Worm (Caenorhabditis elegans) whole organism, mixed stage, embryonic: ENCODE measurements around the gene C47E8.1.

Experiments used
- bed-3 ChIP-seq: fragments of 200-800 bp; sonication (Bioruptor generic); optimal IDR thresholded peaks from 3 replicates; lab custom pipeline; 2018; ENCODE audit warnings: mild to moderate bottlenecking, missing genetic modification characterization, moderate library complexity, missing compliant biosample characterization
- blmp-1 ChIP-seq: fragments of 150-350 bp; optimal IDR thresholded peaks from 2 replicates; lab custom pipeline; 2014; ENCODE audit warnings: missing biosample characterization, missing genetic modification characterization
- ceh-39 ChIP-seq: fragments of 150-350 bp; optimal IDR thresholded peaks from 2 replicates; lab custom pipeline; 2014; ENCODE audit warnings: missing biosample characterization, missing genetic modification characterization
- ceh-43 ChIP-seq: fragments of 200-800 bp; sonication (Bioruptor generic); optimal IDR thresholded peaks from 2 replicates; lab custom pipeline; 2018; ENCODE audit warnings: mild to moderate bottlenecking, missing genetic modification characterization, moderate library complexity, missing compliant biosample characterization
- ceh-83 ChIP-seq: fragments of 200-800 bp; sonication (Bioruptor generic); optimal IDR thresholded peaks from 2 replicates; lab custom pipeline; 2018; ENCODE audit warnings: mild to moderate bottlenecking, missing genetic modification characterization, missing compliant biosample characterization
- ces-1 ChIP-seq: fragments of 150-350 bp; optimal IDR thresholded peaks from 2 replicates; lab custom pipeline; 2014; ENCODE audit warnings: missing biosample characterization, missing genetic modification reagents, missing genetic modification characterization
- cnd-1 ChIP-seq: fragments of 200-800 bp; sonication (Bioruptor generic); optimal IDR thresholded peaks from 2 replicates; lab custom pipeline; 2018; ENCODE audit warnings: mild to moderate bottlenecking, missing genetic modification characterization, missing compliant biosample characterization
- drap-1 ChIP-seq: fragments of 200-800 bp; sonication (Bioruptor generic); optimal IDR thresholded peaks from 3 replicates; lab custom pipeline; 2018; ENCODE audit warnings: mild to moderate bottlenecking, missing genetic modification characterization, missing compliant biosample characterization
- elt-1 ChIP-seq: sonication (generic microtip); optimal IDR thresholded peaks from 2 replicates; lab custom pipeline; 2017; ENCODE audit warnings: missing genetic modification characterization, mild to moderate bottlenecking, missing compliant biosample characterization, antibody characterized with exemption, moderate library complexity, borderline replicate concordance; ENCODE audit not compliant: insufficient read depth
- elt-3 ChIP-seq: fragments of 150-350 bp; optimal IDR thresholded peaks from 2 replicates; lab custom pipeline; 2014; ENCODE audit warnings: missing biosample characterization, missing genetic modification characterization
- flh-1 ChIP-seq: fragments of 200-800 bp; sonication (Bioruptor generic); optimal IDR thresholded peaks from 2 replicates; lab custom pipeline; 2018; ENCODE audit warnings: mild to moderate bottlenecking, missing genetic modification characterization, moderate library complexity, missing compliant biosample characterization
- ham-2 ChIP-seq: fragments of 200-800 bp; sonication (Bioruptor generic); optimal IDR thresholded peaks from 2 replicates; lab custom pipeline; 2018; ENCODE audit warnings: mild to moderate bottlenecking, missing genetic modification characterization, missing compliant biosample characterization
- hlh-1 ChIP-seq: fragments of 150-350 bp; optimal IDR thresholded peaks from 2 replicates; lab custom pipeline; 2014; ENCODE audit warnings: missing biosample characterization, missing genetic modification reagents, missing genetic modification characterization
- lin-13 ChIP-seq: fragments of 150-350 bp; optimal IDR thresholded peaks from 2 replicates; lab custom pipeline; 2014; ENCODE audit warnings: missing biosample characterization, missing genetic modification characterization
- lin-32 ChIP-seq: fragments of 200-800 bp; sonication (Bioruptor generic); optimal IDR thresholded peaks from 2 replicates; lab custom pipeline; 2018; ENCODE audit warnings: mild to moderate bottlenecking, missing genetic modification characterization, missing compliant biosample characterization
- lsy-2 ChIP-seq: fragments of 150-350 bp; optimal IDR thresholded peaks from 2 replicates; lab custom pipeline; 2014; ENCODE audit warnings: missing biosample characterization, missing genetic modification characterization
- mab-5 ChIP-seq: fragments of 150-350 bp; optimal IDR thresholded peaks from 2 replicates; lab custom pipeline; 2014; ENCODE audit warnings: missing biosample characterization, missing genetic modification characterization
- mep-1 ChIP-seq: fragments of 150-350 bp; optimal IDR thresholded peaks from 2 replicates; lab custom pipeline; 2017; ENCODE audit warnings: missing biosample characterization, missing genetic modification reagents, missing genetic modification characterization, inconsistent platforms
- mls-2 ChIP-seq: sonication (generic microtip); optimal IDR thresholded peaks from 2 replicates; lab custom pipeline; 2016; ENCODE audit warnings: mild to moderate bottlenecking, missing genetic modification characterization, moderate library complexity, missing compliant biosample characterization
- nhr-12 ChIP-seq: fragments of 150-350 bp; optimal IDR thresholded peaks from 2 replicates; lab custom pipeline; 2014; ENCODE audit warnings: missing biosample characterization, missing genetic modification characterization
- nhr-2 ChIP-seq: fragments of 150-350 bp; optimal IDR thresholded peaks from 2 replicates; lab custom pipeline; 2014; ENCODE audit warnings: missing biosample characterization, missing genetic modification characterization
- nhr-237 ChIP-seq: fragments of 150-350 bp; optimal IDR thresholded peaks from 2 replicates; lab custom pipeline; 2014; ENCODE audit warnings: missing biosample characterization, missing genetic modification characterization
- nhr-28 ChIP-seq: fragments of 150-350 bp; optimal IDR thresholded peaks from 2 replicates; lab custom pipeline; 2014; ENCODE audit warnings: missing biosample characterization, missing genetic modification characterization
- nhr-76 ChIP-seq: sonication (generic microtip); optimal IDR thresholded peaks from 2 replicates; lab custom pipeline; 2017; ENCODE audit warnings: missing biosample characterization, missing genetic modification characterization
- pha-4 ChIP-seq: fragments of 150-350 bp; optimal IDR thresholded peaks from 2 replicates; lab custom pipeline; 2018; ENCODE audit warnings: missing biosample characterization, missing genetic modification reagents, missing genetic modification characterization
- sem-2 ChIP-seq: fragments of 200-800 bp; sonication (Bioruptor generic); optimal IDR thresholded peaks from 2 replicates; lab custom pipeline; 2018; ENCODE audit warnings: mild to moderate bottlenecking, missing genetic modification characterization, missing compliant biosample characterization
- snpc-4 ChIP-seq: fragments of 150-350 bp; optimal IDR thresholded peaks from 2 replicates; lab custom pipeline; 2014; ENCODE audit warnings: missing biosample characterization, missing genetic modification characterization
- sptf-1 ChIP-seq: sonication (generic microtip); optimal IDR thresholded peaks from 2 replicates; lab custom pipeline; 2017; ENCODE audit warnings: mild to moderate bottlenecking, missing genetic modification characterization, moderate library complexity, missing compliant biosample characterization
- tbx-8 ChIP-seq: fragments of 200-800 bp; sonication (Bioruptor generic); optimal IDR thresholded peaks from 2 replicates; lab custom pipeline; 2018; ENCODE audit warnings: mild to moderate bottlenecking, missing genetic modification characterization, moderate library complexity, missing compliant biosample characterization
- unc-120 ChIP-seq: sonication (generic microtip); optimal IDR thresholded peaks from 2 replicates; lab custom pipeline; 2017; ENCODE audit warnings: missing genetic modification characterization, missing compliant biosample characterization; ENCODE audit not compliant: poor library complexity, severe bottlenecking
- unc-39 ChIP-seq: fragments of 150-350 bp; optimal IDR thresholded peaks from 2 replicates; lab custom pipeline; 2014; ENCODE audit warnings: missing biosample characterization, missing genetic modification characterization
- unc-62 ChIP-seq: fragments of 150-350 bp; optimal IDR thresholded peaks from 2 replicates; lab custom pipeline; 2014; ENCODE audit warnings: missing biosample characterization, missing genetic modification reagents, missing genetic modification characterization
- zip-8 ChIP-seq: fragments of 150-350 bp; optimal IDR thresholded peaks from 2 replicates; lab custom pipeline; 2014; ENCODE audit warnings: missing biosample characterization, missing genetic modification characterization
- ztf-11 ChIP-seq: fragments of 150-350 bp; optimal IDR thresholded peaks from 2 replicates; lab custom pipeline; 2014; ENCODE audit warnings: missing biosample characterization, missing genetic modification characterization

C47E8.1 gene

DNA sequence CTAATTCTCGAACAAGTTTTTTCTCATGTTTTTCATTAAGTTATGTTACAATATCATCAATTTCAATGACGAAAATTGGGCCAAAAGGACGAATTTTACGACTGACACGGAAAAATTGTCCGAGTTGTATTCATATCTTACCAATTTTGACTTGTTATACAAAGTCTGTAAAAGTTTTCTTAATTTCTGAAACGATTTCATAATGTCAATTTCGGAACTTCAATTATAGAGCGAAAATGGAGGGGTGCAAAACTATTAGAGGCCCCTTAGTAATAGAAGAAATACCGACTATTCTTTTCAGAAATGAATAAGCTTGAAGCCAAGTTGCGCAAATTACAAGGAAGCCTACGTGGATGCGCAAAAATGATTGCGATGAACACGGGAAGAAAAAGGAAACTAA is 34.2 kb upstream of the C47E8.1 start, which contains the start of gene F43D2.3:
F43D2.3 (plus strand) TSS at position 301 of the 400 bp plus-strand sequence.
- TF ChIP-seq tbx-8 (GFP tag; lab: Kevin White, UChicago) (no peak), blmp-1 (tag; lab: Kevin White, UChicago) (no peak), ces-1 (GFP tag; lab: Kevin White, UChicago) (no peak), flh-1 (GFP tag; lab: Kevin White, UChicago) (no peak), nhr-12 (tag; lab: Kevin White, UChicago) (no peak), nhr-28 (tag; lab: Kevin White, UChicago) (no peak), ceh-39 (tag; lab: Kevin White, UChicago) (no peak), ham-2 (no peak), unc-39 (tag; lab: Kevin White, UChicago) (no peak), nhr-2 (tag; lab: Kevin White, UChicago) (no peak)

DNA sequence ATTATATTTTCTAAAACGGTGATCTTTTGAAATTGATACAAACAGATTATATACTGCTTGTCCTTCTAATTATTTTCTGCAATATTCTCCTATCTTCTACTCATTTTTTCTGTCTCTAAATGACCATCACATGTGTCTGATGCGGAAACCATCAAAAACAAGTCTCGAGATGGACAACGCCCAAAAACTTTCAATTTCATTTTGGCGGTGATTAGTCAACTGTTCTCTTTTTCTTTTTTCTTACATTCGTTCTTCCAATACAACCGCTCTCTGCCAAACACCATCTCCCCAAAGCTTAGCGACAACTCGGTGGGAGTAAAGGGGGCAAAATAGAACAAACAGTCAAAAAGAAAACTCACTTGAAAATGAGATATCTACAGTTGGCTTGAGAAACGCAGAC is 32.5 kb upstream of the C47E8.1 start:
- TF ChIP-seq zip-8, result no peak
- TF ChIP-seq mab-5 (tag; lab: Kevin White, UChicago), result no peak
- no peak for TF ChIP-seq nhr-28 (tag; lab: Kevin White, UChicago)
- no peak for TF ChIP-seq unc-120
- TF ChIP-seq lin-32 (GFP tag; lab: Kevin White, UChicago), result no peak
- no peak for TF ChIP-seq flh-1 (GFP tag; lab: Kevin White, UChicago)
- TF ChIP-seq mls-2 (tag; lab: Kevin White, UChicago), result no peak
- no peak for TF ChIP-seq bed-3

DNA sequence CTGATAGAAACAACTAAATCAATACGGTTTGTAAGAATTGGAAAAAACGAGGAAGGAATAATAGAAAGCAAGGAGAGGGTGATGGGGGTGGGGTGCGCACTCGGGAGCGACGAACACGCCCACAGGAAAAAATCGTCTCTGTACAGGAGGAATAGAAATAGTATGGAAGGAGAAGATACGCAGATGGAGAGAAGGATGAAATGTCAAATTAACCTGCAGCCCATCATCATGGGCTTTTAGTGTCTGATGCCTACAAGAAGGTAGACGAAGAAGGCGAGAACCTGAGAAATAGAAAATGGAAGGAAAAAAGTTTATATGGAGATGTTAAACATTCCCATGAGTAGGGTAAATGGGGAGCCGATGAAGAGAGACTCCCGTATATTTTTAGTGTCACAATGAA is 30.7 kb upstream of the C47E8.1 start, which contains the start of gene F43D2.6:
F43D2.6 (minus strand) TSS at position 62 of the 400 bp plus-strand sequence.
- no peak for TF ChIP-seq ztf-11 (tag; lab: Kevin White, UChicago)
- no peak for TF ChIP-seq lin-13 (tag; lab: Kevin White, UChicago)
- TF ChIP-seq drap-1 (GFP tag; lab: Kevin White, UChicago), result no peak
- TF ChIP-seq lsy-2 (tag; lab: Kevin White, UChicago), result no peak
- TF ChIP-seq nhr-237 (tag; lab: Kevin White, UChicago), result no peak
- TF ChIP-seq zip-8, result no peak
- TF ChIP-seq blmp-1 (tag; lab: Kevin White, UChicago), result no peak
- TF ChIP-seq tbx-8 (GFP tag; lab: Kevin White, UChicago), result no peak
- TF ChIP-seq nhr-2 (tag; lab: Kevin White, UChicago), result no peak
- no peak for TF ChIP-seq hlh-1 (tag; lab: Kevin White, UChicago)
- TF ChIP-seq ceh-39 (tag; lab: Kevin White, UChicago), result no peak
- TF ChIP-seq unc-62 (GFP tag; lab: Kevin White, UChicago), result no peak
- no peak for TF ChIP-seq unc-120
- no peak for TF ChIP-seq sem-2 (GFP tag; lab: Kevin White, UChicago)
- TF ChIP-seq flh-1 (GFP tag; lab: Kevin White, UChicago), result no peak
- no peak for TF ChIP-seq mab-5 (tag; lab: Kevin White, UChicago)
- no peak for TF ChIP-seq elt-3 (tag; lab: Kevin White, UChicago)
- no peak for TF ChIP-seq pha-4 (tag; lab: Kevin White, UChicago)
- TF ChIP-seq ceh-83 (GFP tag; lab: Kevin White, UChicago), result no peak

DNA sequence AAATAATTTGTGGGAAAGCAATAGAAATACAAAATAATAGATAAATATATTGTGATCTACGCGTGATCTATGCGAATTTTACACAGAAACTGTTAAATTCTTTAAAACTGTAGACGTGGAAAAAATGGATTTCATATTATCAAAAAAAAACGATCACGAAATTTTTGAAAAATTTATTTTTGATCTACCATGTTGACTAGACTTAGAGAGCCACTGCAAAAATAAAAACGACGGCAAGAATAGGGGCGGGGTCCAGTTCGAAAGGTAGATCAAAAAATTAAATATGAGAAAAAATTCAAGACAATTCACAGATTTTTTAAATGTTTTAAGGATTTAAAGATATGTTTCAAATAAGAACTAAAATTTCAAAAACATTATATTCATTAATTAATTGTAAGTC is 27.8 kb upstream of the C47E8.1 start:
- TF ChIP-seq nhr-12 (tag; lab: Kevin White, UChicago) (no peak), lin-13 (tag; lab: Kevin White, UChicago) (no peak), sptf-1 (tag; lab: Kevin White, UChicago) (no peak), cnd-1 (tag; lab: Kevin White, UChicago) (no peak), lsy-2 (tag; lab: Kevin White, UChicago) (no peak), ceh-83 (GFP tag; lab: Kevin White, UChicago) (no peak), nhr-237 (tag; lab: Kevin White, UChicago) (no peak), unc-39 (tag; lab: Kevin White, UChicago) (no peak), mls-2 (tag; lab: Kevin White, UChicago) (no peak), ztf-11 (tag; lab: Kevin White, UChicago) (no peak), nhr-2 (tag; lab: Kevin White, UChicago) (no peak), ces-1 (GFP tag; lab: Kevin White, UChicago) (no peak), elt-3 (tag; lab: Kevin White, UChicago) (no peak)

DNA sequence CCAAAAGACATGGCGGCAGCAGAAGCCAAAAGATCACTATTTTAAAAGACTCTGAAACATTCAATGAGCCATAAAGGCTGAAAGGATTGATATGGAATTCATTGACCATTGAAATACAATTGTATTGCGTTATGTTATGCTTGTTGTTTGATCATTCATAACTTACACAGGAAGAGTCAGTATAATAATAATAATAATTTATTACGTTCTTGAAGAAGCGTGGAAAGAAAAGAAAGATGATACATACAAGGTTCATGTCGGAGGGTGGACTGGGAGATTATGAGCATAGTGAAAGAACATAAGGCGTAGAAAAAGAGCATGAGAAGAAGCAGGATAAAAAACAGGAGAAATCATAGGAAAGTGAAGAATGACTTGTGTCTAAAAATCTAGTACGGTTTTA is 25.8 kb upstream of the C47E8.1 start, which contains the start of gene F43D2.7:
F43D2.7 (minus strand) TSS at position 101 of the 400 bp plus-strand sequence.
- TF ChIP-seq mab-5 (tag; lab: Kevin White, UChicago) (no peak), ceh-43 (no peak), nhr-237 (tag; lab: Kevin White, UChicago) (no peak), ztf-11 (tag; lab: Kevin White, UChicago) (no peak), tbx-8 (GFP tag; lab: Kevin White, UChicago) (no peak), sem-2 (GFP tag; lab: Kevin White, UChicago) (no peak), nhr-76 (tag; lab: Kevin White, UChicago) (no peak), nhr-28 (tag; lab: Kevin White, UChicago) (no peak), unc-62 (GFP tag; lab: Kevin White, UChicago) (no peak), ceh-83 (GFP tag; lab: Kevin White, UChicago) (no peak), bed-3 (no peak), elt-1 (tag; lab: Kevin White, UChicago) (no peak), ces-1 (GFP tag; lab: Kevin White, UChicago) (no peak), unc-120 (no peak), ceh-39 (tag; lab: Kevin White, UChicago) (no peak), mep-1 (tag; lab: Kevin White, UChicago) (no peak), zip-8 (no peak), hlh-1 (tag; lab: Kevin White, UChicago) (no peak), snpc-4 (tag; lab: Kevin White, UChicago) (no peak)
